Worm (Caenorhabditis elegans) whole organism, L4 larva: ENCODE measurements around the gene F23H12.10.

ENCODE experiments used
- D1046.2 ChIP-seq: fragments of 200-800 bp; sonication (Bioruptor generic); IDR thresholded peaks from 2 replicates; pipeline ENCODE4 v1.3.6; 2022; ENCODE audit warnings: missing genetic modification characterization, missing compliant biosample characterization
- F10B5.3 ChIP-seq: sonication (generic microtip); optimal IDR thresholded peaks from 2 replicates; lab custom pipeline; 2016; ENCODE audit warnings: mild to moderate bottlenecking, missing genetic modification characterization, missing compliant biosample characterization
- F26F4.8 ChIP-seq: fragments of 200-800 bp; sonication (Bioruptor generic); conservative IDR thresholded peaks from 2 replicates; pipeline ENCODE4 v1.3.6; 2022; ENCODE audit warnings: missing genetic modification characterization, missing compliant biosample characterization
- F37D6.2 ChIP-seq: sonication (generic microtip); optimal IDR thresholded peaks from 2 replicates; lab custom pipeline; 2016; ENCODE audit warnings: mild to moderate bottlenecking, missing genetic modification characterization, missing compliant biosample characterization
- F44E2.7 ChIP-seq: fragments of 200-800 bp; sonication (Bioruptor generic); IDR thresholded peaks from 2 replicates; pipeline ENCODE4 v2.1.2; 2022; ENCODE audit warnings: missing genetic modification characterization, missing compliant biosample characterization
- T26A8.4 ChIP-seq: fragments of 200-800 bp; sonication (Bioruptor generic); IDR thresholded peaks from 2 replicates; pipeline ENCODE4 v1.3.6; 2022; ENCODE audit warnings: missing genetic modification characterization, missing compliant biosample characterization
- Y105C5A.15 ChIP-seq: fragments of 200-800 bp; sonication (Bioruptor generic); IDR thresholded peaks from 2 replicates; pipeline ENCODE4 v1.3.6; 2022; ENCODE audit warnings: missing genetic modification characterization, missing compliant biosample characterization
- Y75B8A.6 ChIP-seq: fragments of 200-800 bp; sonication (Bioruptor generic); IDR thresholded peaks from 2 replicates; pipeline ENCODE4 v1.3.6; 2022; ENCODE audit warnings: missing genetic modification reagents, missing genetic modification characterization, missing compliant biosample characterization
- ama-1 ChIP-seq: fragments of 150-350 bp; optimal IDR thresholded peaks from 2 replicates; lab custom pipeline; 2014; ENCODE audit warnings: inconsistent platforms, mixed read lengths
- ceh-28 ChIP-seq: fragments of 150-350 bp; optimal IDR thresholded peaks from 2 replicates; lab custom pipeline; 2014; ENCODE audit warnings: missing biosample characterization, missing genetic modification reagents, missing genetic modification characterization
- ceh-44 ChIP-seq: fragments of 200-800 bp; sonication (Bioruptor generic); IDR thresholded peaks from 2 replicates; pipeline ENCODE4 v1.3.6; 2022; ENCODE audit warnings: missing genetic modification reagents, missing genetic modification characterization, missing compliant biosample characterization
- ceh-62 ChIP-seq: sonication (generic microtip); optimal IDR thresholded peaks from 2 replicates; lab custom pipeline; 2017; ENCODE audit warnings: missing biosample characterization, missing genetic modification characterization
- ceh-82 ChIP-seq: sonication (generic microtip); optimal IDR thresholded peaks from 2 replicates; lab custom pipeline; 2017; ENCODE audit warnings: missing biosample characterization, missing genetic modification characterization
- ctbp-1 ChIP-seq: fragments of 200-800 bp; sonication (Bioruptor generic); IDR thresholded peaks from 2 replicates; pipeline ENCODE4 v1.3.6; 2022; ENCODE audit warnings: missing genetic modification reagents, missing genetic modification characterization, missing compliant biosample characterization
- daf-16 ChIP-seq, 3 experiments: sonication (generic microtip); optimal IDR thresholded peaks; 2 replicates each; lab custom pipeline; 2016 to 2017; ENCODE audit warnings: missing genetic modification characterization in 3 of 3, missing genetic modification reagents in 3 of 3, mild to moderate bottlenecking in 2 of 3, missing compliant biosample characterization in 2 of 3, missing biosample characterization in 1 of 3, moderate library complexity in 1 of 3
- daf-19 ChIP-seq: fragments of 200-800 bp; sonication (Bioruptor generic); conservative IDR thresholded peaks from 2 replicates; pipeline ENCODE4 v1.3.6; 2022; ENCODE audit warnings: missing genetic modification characterization, missing compliant biosample characterization
- daf-8 ChIP-seq: fragments of 200-800 bp; sonication (Bioruptor generic); IDR thresholded peaks from 2 replicates; pipeline ENCODE4 v1.3.6; 2022; ENCODE audit warnings: missing genetic modification characterization, missing compliant biosample characterization
- dmd-8 ChIP-seq: fragments of 200-800 bp; sonication (Bioruptor generic); IDR thresholded peaks from 2 replicates; pipeline ENCODE4 v1.3.6; 2022; ENCODE audit warnings: missing genetic modification characterization, missing compliant biosample characterization
- dmd-9 ChIP-seq: fragments of 200-800 bp; sonication (Bioruptor generic); IDR thresholded peaks from 2 replicates; pipeline ENCODE4 v1.3.6; 2022; ENCODE audit warnings: missing genetic modification reagents, missing genetic modification characterization, missing compliant biosample characterization
- egl-27 ChIP-seq: sonication (generic microtip); optimal IDR thresholded peaks from 3 replicates; lab custom pipeline; 2017; ENCODE audit warnings: missing biosample characterization, missing genetic modification reagents, missing genetic modification characterization
- egl-43 ChIP-seq: fragments of 200-800 bp; sonication (Bioruptor generic); IDR thresholded peaks from 2 replicates; pipeline ENCODE4 v1.3.6; 2022; ENCODE audit warnings: missing genetic modification reagents, missing genetic modification characterization, missing compliant biosample characterization
- gei-8 ChIP-seq: fragments of 200-800 bp; sonication (Bioruptor generic); optimal IDR thresholded peaks from 2 replicates; lab custom pipeline; 2018; ENCODE audit warnings: mild to moderate bottlenecking, missing genetic modification characterization, missing compliant biosample characterization
- hif-1 ChIP-seq, 2 experiments: sonication (generic microtip); optimal IDR thresholded peaks; 2 replicates each; lab custom pipeline; 2016 to 2017; ENCODE audit warnings: missing compliant biosample characterization in 2 of 2, missing genetic modification characterization in 2 of 2, missing genetic modification reagents in 2 of 2, missing genotype in 2 of 2, mild to moderate bottlenecking in 1 of 2
- hmg-1.1 ChIP-seq: fragments of 200-800 bp; sonication (Bioruptor generic); IDR thresholded peaks from 2 replicates; pipeline ENCODE4 v1.3.6; 2022; ENCODE audit warnings: missing genetic modification reagents, missing genetic modification characterization, missing compliant biosample characterization
- jun-1 ChIP-seq: fragments of 150-350 bp; optimal IDR thresholded peaks from 2 replicates; lab custom pipeline; 2014; ENCODE audit warnings: missing biosample characterization, missing genetic modification reagents, missing genetic modification characterization
- lin-1 ChIP-seq: fragments of 200-800 bp; sonication (Bioruptor generic); IDR thresholded peaks from 2 replicates; pipeline ENCODE4 v1.3.6; 2022; ENCODE audit warnings: missing genetic modification reagents, missing genetic modification characterization, missing compliant biosample characterization
- lin-15B ChIP-seq: fragments of 150-350 bp; sonication (generic microtip); optimal IDR thresholded peaks from 3 replicates; lab custom pipeline; 2014; ENCODE audit warnings: missing biosample characterization, missing genetic modification characterization
- lir-3 ChIP-seq: sonication (generic microtip); optimal IDR thresholded peaks from 2 replicates; lab custom pipeline; 2016; ENCODE audit warnings: mild to moderate bottlenecking, missing genetic modification characterization, missing compliant biosample characterization
- mep-1 ChIP-seq: fragments of 150-350 bp; sonication (generic microtip); optimal IDR thresholded peaks from 3 replicates; lab custom pipeline; 2014; ENCODE audit warnings: missing biosample characterization, missing genetic modification characterization
- mxl-2 ChIP-seq: fragments of 200-800 bp; sonication (Bioruptor generic); conservative IDR thresholded peaks from 2 replicates; pipeline ENCODE4 v1.3.6; 2022; ENCODE audit warnings: missing genetic modification reagents, missing genetic modification characterization, missing compliant biosample characterization
- nhr-10 ChIP-seq: fragments of 150-350 bp; optimal IDR thresholded peaks from 2 replicates; lab custom pipeline; 2014; ENCODE audit warnings: missing biosample characterization, missing genetic modification characterization
- nhr-102 ChIP-seq: sonication (generic microtip); optimal IDR thresholded peaks from 2 replicates; lab custom pipeline; 2016; ENCODE audit warnings: mild to moderate bottlenecking, missing genetic modification characterization, moderate library complexity, missing compliant biosample characterization
- nhr-28 ChIP-seq: fragments of 150-350 bp; optimal IDR thresholded peaks from 2 replicates; lab custom pipeline; 2014; ENCODE audit warnings: missing biosample characterization, missing genetic modification characterization
- nhr-41 ChIP-seq: fragments of 200-800 bp; sonication (Bioruptor generic); IDR thresholded peaks from 2 replicates; pipeline ENCODE4 v1.3.6; 2022; ENCODE audit warnings: missing genetic modification reagents, missing genetic modification characterization, missing compliant biosample characterization
- nhr-77 ChIP-seq: fragments of 150-350 bp; optimal IDR thresholded peaks from 2 replicates; lab custom pipeline; 2014; ENCODE audit warnings: missing biosample characterization, missing genetic modification characterization
- rbr-2 ChIP-seq: sonication (generic microtip); optimal IDR thresholded peaks from 2 replicates; lab custom pipeline; 2016; ENCODE audit warnings: missing genotype, missing genetic modification characterization, missing compliant biosample characterization
- set-16 ChIP-seq: fragments of 200-800 bp; sonication (Bioruptor generic); IDR thresholded peaks from 2 replicates; pipeline ENCODE4 v1.3.6; 2022; ENCODE audit warnings: missing genetic modification reagents, missing genetic modification characterization, missing compliant biosample characterization
- skn-1 ChIP-seq: fragments of 150-350 bp; optimal IDR thresholded peaks from 2 replicates; lab custom pipeline; 2014; ENCODE audit warnings: missing biosample characterization, missing genetic modification characterization
- snpc-4 ChIP-seq: fragments of 150-350 bp; optimal IDR thresholded peaks from 2 replicates; lab custom pipeline; 2014; ENCODE audit warnings: missing biosample characterization, missing genetic modification characterization
- tag-97 ChIP-seq: fragments of 200-800 bp; sonication (Bioruptor generic); IDR thresholded peaks from 2 replicates; pipeline ENCODE4 v1.3.6; 2022; ENCODE audit warnings: missing genetic modification characterization, missing compliant biosample characterization
- tra-1 ChIP-seq: fragments of 200-800 bp; sonication (Bioruptor generic); IDR thresholded peaks from 2 replicates; pipeline ENCODE4 v1.3.6; 2022; ENCODE audit warnings: missing genetic modification reagents, missing genetic modification characterization, missing compliant biosample characterization
- unc-130 ChIP-seq: sonication (generic microtip); optimal IDR thresholded peaks from 2 replicates; lab custom pipeline; 2016; ENCODE audit warnings: missing genetic modification reagents, missing genetic modification characterization, missing compliant biosample characterization
- unc-39 ChIP-seq: sonication (generic microtip); optimal IDR thresholded peaks from 2 replicates; lab custom pipeline; 2017; ENCODE audit warnings: missing biosample characterization, missing genetic modification characterization
- zfp-3 ChIP-seq: fragments of 200-800 bp; sonication (Bioruptor generic); conservative IDR thresholded peaks from 2 replicates; pipeline ENCODE4 v1.3.6; 2022; ENCODE audit warnings: missing genetic modification reagents, missing genetic modification characterization, missing compliant biosample characterization
- zip-2 ChIP-seq: fragments of 150-350 bp; optimal IDR thresholded peaks from 2 replicates; lab custom pipeline; 2014; ENCODE audit warnings: missing biosample characterization, missing genetic modification characterization
- ztf-11 ChIP-seq: fragments of 150-350 bp; optimal IDR thresholded peaks from 2 replicates; lab custom pipeline; 2014; ENCODE audit warnings: missing biosample characterization, missing genetic modification characterization

The F23H12.10 gene

ce11 chrV:12331820-12332219 is 42.2 kb downstream of the F23H12.10 start (continued):
- no peak for TF ChIP-seq nhr-77
- TF ChIP-seq mep-1 (tag; lab: Kevin White, UChicago), result no peak
- no peak for TF ChIP-seq ceh-82 (tag; lab: Kevin White, UChicago)
- 0 out of 2 replicates have a peak, but pooled peaks have one; percentile 56 for TF ChIP-seq dmd-9 (GFP tag; lab: Robert Waterston, UW)
- TF ChIP-seq lir-3 (tag; lab: Kevin White, UChicago), result no peak
- no peak for TF ChIP-seq lin-15B
- no peak for TF ChIP-seq ceh-28
- no peak for TF ChIP-seq tag-97 (GFP tag; lab: Robert Waterston, UW)
- TF ChIP-seq dmd-8 (GFP tag; lab: Robert Waterston, UW), result no peak
- TF ChIP-seq T26A8.4 (GFP tag; lab: Robert Waterston, UW), result no peak
- TF ChIP-seq Y75B8A.6 (GFP tag; lab: Robert Waterston, UW), result no peak
- TF ChIP-seq ctbp-1 (GFP tag; lab: Robert Waterston, UW), result peak; percentile 68; the same call in 1 of the 2 replicates
- TF ChIP-seq nhr-10 (tag; lab: Kevin White, UChicago), result no peak
- TF ChIP-seq ceh-62 (tag; lab: Kevin White, UChicago), result no peak
- peak in 1 of 2 experiments; percentile 18 for TF ChIP-seq daf-16 (GFP tag; optimal IDR thresholded peaks at IDR 0.05; lab: Kevin White, UChicago)
- TF ChIP-seq daf-16 (tag; optimal IDR thresholded peaks at IDR 0.05; lab: Kevin White, UChicago), result no peak
- no peak for TF ChIP-seq mxl-2 (GFP tag; lab: Robert Waterston, UW)
- no peak for TF ChIP-seq tra-1
- TF ChIP-seq skn-1 (tag; lab: Kevin White, UChicago), result no peak
- no peak for TF ChIP-seq daf-19 (GFP tag; lab: Robert Waterston, UW)
- TF ChIP-seq F44E2.7 (GFP tag; lab: Robert Waterston, UW), result no peak
- no peak for TF ChIP-seq ztf-11 (tag; lab: Kevin White, UChicago)
- no peak for TF ChIP-seq F37D6.2 (tag; lab: Kevin White, UChicago)
- no peak for TF ChIP-seq unc-39 (tag; lab: Kevin White, UChicago)
- TF ChIP-seq gei-8 (GFP tag; lab: Kevin White, UChicago), result no peak
- TF ChIP-seq nhr-28, result no peak
- TF ChIP-seq nhr-102 (tag; lab: Kevin White, UChicago), result no peak
- no peak for TF ChIP-seq set-16 (GFP tag; lab: Robert Waterston, UW)
- TF ChIP-seq unc-130 (GFP tag; lab: Kevin White, UChicago), result peak; percentile 53
- TF ChIP-seq jun-1 (tag; lab: Kevin White, UChicago), result no peak
- no peak for TF ChIP-seq nhr-41 (GFP tag; lab: Robert Waterston, UW)
- no peak; the same call in 1 of the 2 replicates for TF ChIP-seq egl-43 (GFP tag; lab: Robert Waterston, UW)
- TF ChIP-seq D1046.2 (GFP tag; lab: Robert Waterston, UW), result 0 out of 2 replicates have a peak, but pooled peaks have one; percentile 5
- peak; percentile 33; the same call in 1 of the 2 replicates for TF ChIP-seq ceh-44
- TF ChIP-seq hmg-1.1 (GFP tag; lab: Robert Waterston, UW), result peak; percentile 73
- TF ChIP-seq zfp-3 (GFP tag; lab: Robert Waterston, UW), result no peak
- no peak for TF ChIP-seq rbr-2
- TF ChIP-seq hif-1 (tag; optimal IDR thresholded peaks at IDR 0.05; lab: Kevin White, UChicago), result peak in 1 of 2 experiments; percentile 24
- TF ChIP-seq Y105C5A.15 (GFP tag; lab: Robert Waterston, UW), result no peak
- no peak for TF ChIP-seq zip-2 (tag; lab: Kevin White, UChicago)
- TF ChIP-seq egl-27 (tag; lab: Kevin White, UChicago), result no peak
- no peak for TF ChIP-seq daf-8 (GFP tag; lab: Robert Waterston, UW)
- 0 out of 2 replicates have a peak, but pooled peaks have one; percentile 13 for TF ChIP-seq F26F4.8 (GFP tag; lab: Robert Waterston, UW)
- TF ChIP-seq lin-1 (GFP tag; lab: Robert Waterston, UW), result no peak
- no peak for TF ChIP-seq snpc-4 (tag; lab: Kevin White, UChicago)
- TF ChIP-seq ama-1 (lab: Kevin White, UChicago), result no peak
- TF ChIP-seq F10B5.3 (tag; lab: Kevin White, UChicago), result peak; percentile 3
